Worm (Caenorhabditis elegans) whole organism, L1 larva: ENCODE data around the gene pezo-1.

Experiments used
- C04F5.9 ChIP-seq: sonication (generic microtip); optimal IDR thresholded peaks from 2 replicates; lab custom pipeline; 2016; ENCODE audit warnings: missing genetic modification characterization, missing compliant biosample characterization
- C16A3.4 ChIP-seq: fragments of 150-350 bp; optimal IDR thresholded peaks from 2 replicates; lab custom pipeline; 2014; ENCODE audit warnings: missing biosample characterization, missing genetic modification characterization
- alr-1 ChIP-seq: fragments of 200-800 bp; sonication (Bioruptor generic); optimal IDR thresholded peaks from 2 replicates; lab custom pipeline; 2018; ENCODE audit warnings: borderline replicate concordance, mild to moderate bottlenecking, missing genetic modification characterization, missing compliant biosample characterization
- blmp-1 ChIP-seq: fragments of 150-350 bp; optimal IDR thresholded peaks from 2 replicates; lab custom pipeline; 2014; ENCODE audit warnings: missing biosample characterization, missing genetic modification characterization
- ceh-63 ChIP-seq: fragments of 200-800 bp; sonication (Bioruptor generic); optimal IDR thresholded peaks from 2 replicates; lab custom pipeline; 2018; ENCODE audit warnings: mild to moderate bottlenecking, missing genetic modification characterization, missing compliant biosample characterization
- ceh-82 ChIP-seq, 3 experiments: fragments of 150-350 bp in 1 of 3; sonication (generic microtip) in 2 of 3; optimal IDR thresholded peaks; 2 replicates each; lab custom pipeline; 2014 to 2017; ENCODE audit warnings: missing biosample characterization in 3 of 3, missing genetic modification characterization in 3 of 3
- ces-1 ChIP-seq: fragments of 150-350 bp; optimal IDR thresholded peaks from 2 replicates; lab custom pipeline; 2014; ENCODE audit warnings: missing biosample characterization, missing genetic modification reagents, missing genetic modification characterization
- dpl-1 ChIP-seq, 3 experiments: fragments of 150-350 bp in 2 of 3; sonication (generic microtip) in 1 of 3; optimal IDR thresholded peaks; 2 replicates each; lab custom pipeline; 2014 to 2017; ENCODE audit warnings: missing biosample characterization in 3 of 3, missing genetic modification characterization in 3 of 3, missing genetic modification reagents in 3 of 3
- dsc-1 ChIP-seq: sonication (generic microtip); optimal IDR thresholded peaks from 2 replicates; lab custom pipeline; 2016; ENCODE audit warnings: mild to moderate bottlenecking, missing genetic modification characterization, missing compliant biosample characterization
- efl-1 ChIP-seq, 4 experiments: fragments of 150-350 bp; optimal IDR thresholded peaks in 3 of 4; peaks in 1 of 4; 1 replicate in 1 of 4; 2 replicates in 3 of 4; lab custom pipeline; 2014; ENCODE audit warnings: missing biosample characterization in 2 of 4, missing genetic modification characterization in 2 of 4, missing genetic modification reagents in 2 of 4
- efl-3 ChIP-seq: fragments of 200-800 bp; sonication (Bioruptor generic); optimal IDR thresholded peaks from 2 replicates; lab custom pipeline; 2018; ENCODE audit warnings: mild to moderate bottlenecking, missing genetic modification characterization, missing compliant biosample characterization
- elt-2 ChIP-seq: sonication (generic microtip); optimal IDR thresholded peaks from 2 replicates; lab custom pipeline; 2016; ENCODE audit warnings: missing genetic modification characterization, mild to moderate bottlenecking, inconsistent platforms, missing compliant biosample characterization, missing genetic modification reagents
- ets-5 ChIP-seq: fragments of 200-800 bp; sonication (Bioruptor generic); IDR thresholded peaks from 2 replicates; pipeline ENCODE4 v1.3.6; 2022; ENCODE audit warnings: missing genetic modification characterization, missing compliant biosample characterization
- fkh-10 ChIP-seq: sonication (generic microtip); optimal IDR thresholded peaks from 2 replicates; lab custom pipeline; 2017; ENCODE audit warnings: missing biosample characterization, missing genetic modification reagents, missing genetic modification characterization
- grh-1 ChIP-seq: fragments of 200-800 bp; sonication (Bioruptor generic); IDR thresholded peaks from 2 replicates; pipeline ENCODE4 v1.3.6; 2022; ENCODE audit warnings: missing genetic modification reagents, missing genetic modification characterization, missing compliant biosample characterization
- hlh-17 ChIP-seq: fragments of 200-800 bp; sonication (Bioruptor generic); optimal IDR thresholded peaks from 2 replicates; lab custom pipeline; 2018; ENCODE audit warnings: missing genetic modification characterization, mild to moderate bottlenecking, missing compliant biosample characterization, moderate library complexity, borderline replicate concordance
- hlh-4 ChIP-seq: sonication (generic microtip); optimal IDR thresholded peaks from 2 replicates; lab custom pipeline; 2016; ENCODE audit warnings: mild to moderate bottlenecking, missing genetic modification characterization, missing compliant biosample characterization
- jun-1 ChIP-seq: fragments of 150-350 bp; optimal IDR thresholded peaks from 2 replicates; lab custom pipeline; 2014; ENCODE audit warnings: missing biosample characterization, missing genetic modification reagents, missing genetic modification characterization
- lin-13 ChIP-seq: fragments of 150-350 bp; optimal IDR thresholded peaks from 2 replicates; lab custom pipeline; 2014; ENCODE audit warnings: missing biosample characterization, missing genetic modification reagents, missing genetic modification characterization
- lin-15B ChIP-seq: fragments of 150-350 bp; sonication (generic microtip); optimal IDR thresholded peaks from 3 replicates; lab custom pipeline; 2014; ENCODE audit warnings: missing biosample characterization, missing genetic modification characterization
- lin-35 ChIP-seq, 2 experiments: fragments of 150-350 bp; optimal IDR thresholded peaks; 2 replicates each; lab custom pipeline; 2014; ENCODE audit warnings: missing biosample characterization in 2 of 2, missing genetic modification characterization in 2 of 2, missing genetic modification reagents in 2 of 2
- lin-39 ChIP-seq: fragments of 150-350 bp; optimal IDR thresholded peaks from 2 replicates; lab custom pipeline; 2014; ENCODE audit warnings: missing biosample characterization, missing genetic modification reagents, missing genetic modification characterization
- lsy-2 ChIP-seq, 2 experiments: fragments of 150-350 bp; optimal IDR thresholded peaks; 2 replicates each; lab custom pipeline; 2014; ENCODE audit warnings: missing biosample characterization in 2 of 2, missing genetic modification characterization in 2 of 2
- mab-9 ChIP-seq: fragments of 200-800 bp; sonication (Bioruptor generic); IDR thresholded peaks from 2 replicates; pipeline ENCODE4 v1.3.6; 2022; ENCODE audit warnings: missing genetic modification reagents, missing genetic modification characterization, missing compliant biosample characterization
- mdl-1 ChIP-seq, 2 experiments: fragments of 150-350 bp; optimal IDR thresholded peaks; 2 replicates each; lab custom pipeline; 2014 to 2017; ENCODE audit warnings: missing biosample characterization in 2 of 2, missing genetic modification characterization in 2 of 2, inconsistent platforms in 1 of 2
- mep-1 ChIP-seq: fragments of 150-350 bp; optimal IDR thresholded peaks from 2 replicates; lab custom pipeline; 2014; ENCODE audit warnings: missing biosample characterization, missing genetic modification characterization
- nhr-12 ChIP-seq: sonication (generic microtip); optimal IDR thresholded peaks from 2 replicates; lab custom pipeline; 2017; ENCODE audit warnings: missing biosample characterization, missing genetic modification characterization
- nhr-20 ChIP-seq: sonication (generic microtip); optimal IDR thresholded peaks from 2 replicates; lab custom pipeline; 2016; ENCODE audit warnings: mild to moderate bottlenecking, missing genetic modification characterization, missing compliant biosample characterization
- nhr-237 ChIP-seq: fragments of 150-350 bp; optimal IDR thresholded peaks from 2 replicates; lab custom pipeline; 2014; ENCODE audit warnings: missing biosample characterization, missing genetic modification characterization
- nhr-28 ChIP-seq: fragments of 150-350 bp; optimal IDR thresholded peaks from 2 replicates; lab custom pipeline; 2014; ENCODE audit warnings: missing biosample characterization, missing genetic modification characterization
- nhr-47 ChIP-seq: sonication (generic microtip); optimal IDR thresholded peaks from 2 replicates; lab custom pipeline; 2016; ENCODE audit warnings: mild to moderate bottlenecking, missing genetic modification characterization, moderate library complexity, missing compliant biosample characterization
- nhr-71 ChIP-seq: sonication (generic microtip); optimal IDR thresholded peaks from 2 replicates; lab custom pipeline; 2016; ENCODE audit warnings: mild to moderate bottlenecking, missing genetic modification characterization, moderate library complexity, missing compliant biosample characterization
- nhr-76 ChIP-seq: sonication (generic microtip); optimal IDR thresholded peaks from 2 replicates; lab custom pipeline; 2017; ENCODE audit warnings: missing biosample characterization, missing genetic modification characterization
- nhr-77 ChIP-seq: fragments of 150-350 bp; optimal IDR thresholded peaks from 2 replicates; lab custom pipeline; 2014; ENCODE audit warnings: missing biosample characterization, missing genetic modification characterization
- nhr-84 ChIP-seq: sonication (generic microtip); optimal IDR thresholded peaks from 2 replicates; lab custom pipeline; 2017; ENCODE audit warnings: missing biosample characterization, missing genetic modification characterization
- nhr-85 ChIP-seq: sonication (generic microtip); peaks from one replicate; lab custom pipeline; 2016; ENCODE audit warnings: missing genetic modification characterization, inconsistent platforms, missing compliant biosample characterization
- nhr-90 ChIP-seq: sonication (generic microtip); optimal IDR thresholded peaks from 2 replicates; lab custom pipeline; 2016; ENCODE audit warnings: mild to moderate bottlenecking, missing genetic modification characterization, missing compliant biosample characterization; ENCODE audit not compliant: poor library complexity
- pax-3 ChIP-seq: fragments of 200-800 bp; sonication (Bioruptor generic); optimal IDR thresholded peaks from 2 replicates; lab custom pipeline; 2018; ENCODE audit warnings: mild to moderate bottlenecking, missing genetic modification characterization, moderate library complexity, missing compliant biosample characterization
- pqm-1 ChIP-seq: sonication (generic microtip); optimal IDR thresholded peaks from 3 replicates; lab custom pipeline; 2017; ENCODE audit warnings: missing biosample characterization, missing genetic modification characterization
- rnt-1 ChIP-seq: sonication (generic microtip); optimal IDR thresholded peaks from 2 replicates; lab custom pipeline; 2016; ENCODE audit warnings: mild to moderate bottlenecking, missing genetic modification characterization, moderate library complexity, missing compliant biosample characterization
- skn-1 ChIP-seq: fragments of 150-350 bp; optimal IDR thresholded peaks from 2 replicates; lab custom pipeline; 2014; ENCODE audit warnings: missing biosample characterization, missing genetic modification characterization
- snu-23 ChIP-seq: sonication (generic microtip); optimal IDR thresholded peaks from 2 replicates; lab custom pipeline; 2016; ENCODE audit warnings: missing genetic modification characterization, missing compliant biosample characterization
- swsn-7 ChIP-seq: sonication (generic microtip); optimal IDR thresholded peaks from 2 replicates; lab custom pipeline; 2016; ENCODE audit warnings: missing genetic modification characterization, missing compliant biosample characterization
- unc-130 ChIP-seq: fragments of 150-350 bp; optimal IDR thresholded peaks from 2 replicates; lab custom pipeline; 2017; ENCODE audit warnings: missing biosample characterization, missing genetic modification characterization, inconsistent platforms
- unc-30 ChIP-seq: sonication (generic microtip); optimal IDR thresholded peaks from 2 replicates; lab custom pipeline; 2017; ENCODE audit warnings: missing biosample characterization, missing genetic modification characterization
- xbp-1 ChIP-seq: sonication (generic microtip); optimal IDR thresholded peaks from 2 replicates; lab custom pipeline; 2016; ENCODE audit warnings: missing genetic modification characterization, missing compliant biosample characterization
- zag-1 ChIP-seq: fragments of 150-350 bp; optimal IDR thresholded peaks from 2 replicates; lab custom pipeline; 2014; ENCODE audit warnings: missing biosample characterization, missing genetic modification characterization

The pezo-1 gene

DNA sequence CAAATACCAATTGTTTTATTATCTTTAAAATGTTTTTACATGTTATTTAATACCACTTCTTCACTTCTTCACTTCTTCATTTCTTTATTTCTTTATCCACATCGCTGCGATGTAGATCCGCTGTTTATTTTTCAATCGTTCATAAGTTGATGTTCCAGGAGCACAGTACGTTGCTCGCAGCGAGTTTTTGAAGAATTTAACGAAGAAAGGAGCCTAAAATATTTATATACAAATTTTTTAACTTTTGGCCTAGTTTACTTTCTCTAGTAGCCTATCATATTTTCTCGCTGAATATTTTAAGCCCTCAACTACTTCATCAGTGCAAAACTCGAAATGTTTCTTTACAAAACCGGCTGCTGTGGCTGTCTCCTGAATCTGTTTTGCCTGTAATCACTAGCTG, 48.2 kb downstream of the pezo-1 start:
- TF ChIP-seq C04F5.9 (tag; lab: Kevin White, UChicago): no peak
- TF ChIP-seq lin-13 (GFP tag; lab: Kevin White, UChicago): no peak
- no peak for TF ChIP-seq nhr-71
- no peak for TF ChIP-seq nhr-84 (tag; lab: Kevin White, UChicago)
- no peak for TF ChIP-seq nhr-47 (tag; lab: Kevin White, UChicago)
- no peak for TF ChIP-seq pax-3 (tag; lab: Kevin White, UChicago)
- no peak for TF ChIP-seq zag-1 (tag; lab: Kevin White, UChicago)
- TF ChIP-seq nhr-20: no peak
- no peak for TF ChIP-seq nhr-90 (tag; lab: Kevin White, UChicago)
- TF ChIP-seq nhr-237: no peak
- no peak for TF ChIP-seq elt-2 (tag; lab: Kevin White, UChicago)
- no peak for TF ChIP-seq mdl-1 (tag; optimal IDR thresholded peaks at IDR 0.05; lab: Kevin White, UChicago)
- no peak for TF ChIP-seq rnt-1 (tag; lab: Kevin White, UChicago)
- TF ChIP-seq hlh-4 (tag; lab: Kevin White, UChicago): no peak
- TF ChIP-seq lin-39 (tag; lab: Kevin White, UChicago): no peak
- TF ChIP-seq nhr-77: no peak
- TF ChIP-seq dsc-1 (tag; lab: Kevin White, UChicago): no peak
- TF ChIP-seq, all 84 proteins: peak for 0

DNA sequence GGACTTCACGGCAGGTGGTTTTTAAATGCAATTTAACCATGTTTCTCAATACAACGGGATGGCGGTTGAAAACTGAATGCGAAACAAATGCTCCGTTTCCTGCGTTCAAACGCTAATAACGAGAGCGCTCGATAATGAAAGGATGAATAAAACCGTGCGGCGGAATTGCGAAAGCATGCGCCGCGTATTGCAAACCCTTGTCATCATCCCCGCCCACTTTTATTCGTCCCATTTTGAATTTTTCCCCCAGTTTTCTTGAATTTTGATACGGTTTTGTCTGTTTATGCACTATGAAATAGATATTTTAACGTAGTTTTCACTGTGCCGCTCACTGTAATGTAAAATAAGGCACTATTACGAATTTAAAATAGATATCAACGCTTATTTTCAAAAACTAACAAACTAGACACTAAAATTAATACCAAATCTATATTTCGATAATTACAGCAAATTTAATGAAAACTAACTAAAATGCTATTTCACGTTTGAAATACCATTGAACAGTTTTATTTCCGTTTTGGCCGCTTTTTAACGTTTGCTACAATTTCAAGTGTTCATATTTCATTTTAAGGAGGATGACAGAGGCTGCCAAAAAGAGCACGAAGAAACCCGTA, 50.1 kb downstream of the pezo-1 start, which contains the start of the genes F49C12.9 and rpn-7:
F49C12.9 (minus strand) TSS at position 148 of the 614 bp plus-strand sequence.
rpn-7 (plus strand) TSS at position 564 of the 614 bp plus-strand sequence.
- TF ChIP-seq zag-1 (tag; lab: Kevin White, UChicago) (no peak), swsn-7 (peak; percentile 37), elt-2 (tag; lab: Kevin White, UChicago) (peak; percentile 4), nhr-237 (no peak), dsc-1 (tag; lab: Kevin White, UChicago) (peak; percentile 7), nhr-84 (tag; lab: Kevin White, UChicago) (no peak), ceh-82 (tag; optimal IDR thresholded peaks at IDR 0.05; lab: Kevin White, UChicago) (peak in 2 of 3 experiments; percentile 19 to 41), hlh-4 (tag; lab: Kevin White, UChicago) (no peak), grh-1 (GFP tag; lab: Robert Waterston, UW) (no peak), xbp-1 (tag; lab: Kevin White, UChicago) (peak; percentile 36), rnt-1 (tag; lab: Kevin White, UChicago) (peak; percentile 48), nhr-28 (tag; lab: Kevin White, UChicago) (no peak), nhr-12 (tag; lab: Kevin White, UChicago) (no peak), nhr-47 (tag; lab: Kevin White, UChicago) (peak; percentile 37), ces-1 (GFP tag; lab: Kevin White, UChicago) (no peak), jun-1 (no peak), dpl-1 (GFP tag; optimal IDR thresholded peaks at IDR 0.05; lab: Kevin White, UChicago) (peak; percentile 11 to 48 (median 47)), nhr-20 (peak; percentile 30), efl-1 (optimal IDR thresholded peaks at IDR 0.05; lab: Kevin White, UChicago) (peak; percentile 52 to 58), efl-1 (GFP tag; optimal IDR thresholded peaks at IDR 0.05 in 1 of 2; lab: Kevin White, UChicago) (peak; percentile 36 to 94), lin-15B (tag; lab: Kevin White, UChicago) (no peak), pqm-1 (tag; lab: Kevin White, UChicago) (no peak), lin-35 (GFP tag; optimal IDR thresholded peaks at IDR 0.05; lab: Kevin White, UChicago) (peak; percentile 30 to 53), blmp-1 (tag; lab: Kevin White, UChicago) (peak; percentile 25), fkh-10 (no peak), nhr-76 (tag; lab: Kevin White, UChicago) (no peak), unc-30 (no peak), unc-130 (peak; percentile 61), hlh-17 (GFP tag; lab: Kevin White, UChicago) (no peak), ets-5 (GFP tag; lab: Robert Waterston, UW) (no peak), mep-1 (tag; lab: Kevin White, UChicago) (no peak), nhr-90 (tag; lab: Kevin White, UChicago) (no peak), C04F5.9 (tag; lab: Kevin White, UChicago) (no peak), snu-23 (GFP tag; lab: Kevin White, UChicago) (peak; percentile 47), efl-3 (GFP tag; lab: Kevin White, UChicago) (no peak), ceh-63 (GFP tag; lab: Kevin White, UChicago) (no peak), C16A3.4 (tag; lab: Kevin White, UChicago) (peak; percentile 45), mdl-1 (tag; optimal IDR thresholded peaks at IDR 0.05; lab: Kevin White, UChicago) (peak in 1 of 2 experiments; percentile 20), skn-1 (tag; lab: Kevin White, UChicago) (peak; percentile 98), mab-9 (GFP tag; lab: Robert Waterston, UW) (no peak), nhr-71 (peak; percentile 56), alr-1 (tag; lab: Kevin White, UChicago) (no peak), nhr-85 (tag; lab: Kevin White, UChicago) (peak; percentile 69), lsy-2 (tag; optimal IDR thresholded peaks at IDR 0.05; lab: Kevin White, UChicago) (peak in 1 of 2 experiments; percentile 39)
